Worm (Caenorhabditis elegans): ENCODE measurements around the gene plp-1.
"Not testable (repeated sequence)": the region's sequence is repeated elsewhere in the genome, so short reads cannot be mapped to it uniquely, and the experiment has no call there.

The plp-1 gene

ce11 chrIV:7633020-7633419 is at the start of gene plp-1:
Gene plp-1, plus strand, starts transcription at chrIV:7633360.
- no peak for TF ChIP-seq unc-62 (GFP tag; optimal IDR thresholded peaks at IDR 0.05)

- no peak for TF ChIP-seq unc-62 (GFP tag; optimal IDR thresholded peaks at IDR 0.05)
Observed at ce11 chrIV:7585273-7585882, 47.8 kb upstream of the plp-1 start.

- no peak for TF ChIP-seq unc-62 (GFP tag; optimal IDR thresholded peaks at IDR 0.05)
Observed at ce11 chrIV:7586972-7587371, 46.2 kb upstream of the plp-1 start.

ce11 chrIV:7588631-7589030 is 44.5 kb upstream of the plp-1 start, which contains the start of gene cla-1:
Gene cla-1, plus strand, starts transcription at chrIV:7588931.
- no peak for TF ChIP-seq unc-62 (GFP tag; optimal IDR thresholded peaks at IDR 0.05)

ce11 chrIV:7605413-7605812 is 27.7 kb upstream of the plp-1 start:
- no peak for TF ChIP-seq unc-62 (GFP tag; optimal IDR thresholded peaks at IDR 0.05)

- no peak for TF ChIP-seq unc-62 (GFP tag; optimal IDR thresholded peaks at IDR 0.05)
Observed at ce11 chrIV:7608111-7608510, 25.0 kb upstream of the plp-1 start.

- TF ChIP-seq unc-62 (GFP tag; optimal IDR thresholded peaks at IDR 0.05), result no peak
Observed at ce11 chrIV:7611396-7611795, 21.8 kb upstream of the plp-1 start.

ce11 chrIV:7612523-7612922 is 20.6 kb upstream of the plp-1 start:
- TF ChIP-seq unc-62 (GFP tag; optimal IDR thresholded peaks at IDR 0.05), result no peak

- TF ChIP-seq unc-62 (GFP tag; optimal IDR thresholded peaks at IDR 0.05), result no peak
Observed at ce11 chrIV:7619261-7619660, 13.9 kb upstream of the plp-1 start.

ce11 chrIV:7620450-7620849 is 12.7 kb upstream of the plp-1 start:
- TF ChIP-seq unc-62 (GFP tag; optimal IDR thresholded peaks at IDR 0.05), result no peak

ce11 chrIV:7623078-7623477 is 10.1 kb upstream of the plp-1 start:
- TF ChIP-seq unc-62 (GFP tag; optimal IDR thresholded peaks at IDR 0.05), result no peak

ce11 chrIV:7623868-7624267 is 9.3 kb upstream of the plp-1 start:
- no peak for TF ChIP-seq unc-62 (GFP tag; optimal IDR thresholded peaks at IDR 0.05)

- no peak for TF ChIP-seq unc-62 (GFP tag; optimal IDR thresholded peaks at IDR 0.05)
Observed at ce11 chrIV:7628942-7629341, 4.2 kb upstream of the plp-1 start, which contains the start of gene F45E4.5. Gene F45E4.5, minus strand, starts transcription at chrIV:7629042.

ce11 chrIV:7632535-7632934 is 625 bp upstream of the plp-1 start, which contains the start of gene F45E4.6:
Gene F45E4.6, minus strand, starts transcription at chrIV:7632548.
- no peak for TF ChIP-seq unc-62 (GFP tag; optimal IDR thresholded peaks at IDR 0.05)

ce11 chrIV:7634578-7634977 is 1.4 kb downstream of the plp-1 start, which contains the start of gene warf-1:
Gene warf-1, plus strand, starts transcription at chrIV:7634786.
- TF ChIP-seq unc-62 (GFP tag; optimal IDR thresholded peaks at IDR 0.05), result not testable (repeated sequence)

- TF ChIP-seq unc-62 (GFP tag; optimal IDR thresholded peaks at IDR 0.05), result no peak
Observed at ce11 chrIV:7641758-7642157, 8.6 kb downstream of the plp-1 start, which contains the start of gene nep-16. Gene nep-16, minus strand, starts transcription at chrIV:7641858.

ce11 chrIV:7642971-7643370 is 9.8 kb downstream of the plp-1 start, which contains the start of gene nlp-20:
Gene nlp-20, minus strand, starts transcription at chrIV:7643071.
- no peak for TF ChIP-seq unc-62 (GFP tag; optimal IDR thresholded peaks at IDR 0.05)

ce11 chrIV:7646119-7646518 is 13.0 kb downstream of the plp-1 start, which contains the start of gene hmg-5:
Gene hmg-5, minus strand, starts transcription at chrIV:7646219.
- no peak for TF ChIP-seq unc-62 (GFP tag; optimal IDR thresholded peaks at IDR 0.05)

All from whole organism, dauer.